Worm (Caenorhabditis elegans) whole organism, L4 larva: ENCODE results near the gene clec-265.

Source experiments
- D1046.2 ChIP-seq: fragments of 200-800 bp; sonication (Bioruptor generic); IDR thresholded peaks from 2 replicates; pipeline ENCODE4 v1.3.6; 2022; ENCODE audit warnings: missing genetic modification characterization, missing compliant biosample characterization
- F10B5.3 ChIP-seq: sonication (generic microtip); optimal IDR thresholded peaks from 2 replicates; lab custom pipeline; 2016; ENCODE audit warnings: mild to moderate bottlenecking, missing genetic modification characterization, missing compliant biosample characterization
- F26F4.8 ChIP-seq: fragments of 200-800 bp; sonication (Bioruptor generic); conservative IDR thresholded peaks from 2 replicates; pipeline ENCODE4 v1.3.6; 2022; ENCODE audit warnings: missing genetic modification characterization, missing compliant biosample characterization
- F44E2.7 ChIP-seq: fragments of 200-800 bp; sonication (Bioruptor generic); IDR thresholded peaks from 2 replicates; pipeline ENCODE4 v2.1.2; 2022; ENCODE audit warnings: missing genetic modification characterization, missing compliant biosample characterization
- F49E8.2 ChIP-seq: sonication (generic microtip); optimal IDR thresholded peaks from 2 replicates; lab custom pipeline; 2016; ENCODE audit warnings: missing compliant biosample characterization, mild to moderate bottlenecking, missing genetic modification characterization, borderline replicate concordance
- R02D3.7 ChIP-seq: fragments of 150-350 bp; sonication (generic microtip); optimal IDR thresholded peaks from 3 replicates; lab custom pipeline; 2014; ENCODE audit warnings: missing biosample characterization, missing genetic modification characterization
- T20F7.1 ChIP-seq: fragments of 200-800 bp; sonication (Bioruptor generic); optimal IDR thresholded peaks from 2 replicates; lab custom pipeline; 2018; ENCODE audit warnings: mild to moderate bottlenecking, missing genetic modification characterization, missing compliant biosample characterization
- ZK546.5 ChIP-seq, 2 experiments: sonication (generic microtip); optimal IDR thresholded peaks; 2 replicates each; lab custom pipeline; 2017; ENCODE audit warnings: missing biosample characterization in 2 of 2, missing genetic modification characterization in 2 of 2
- aha-1 ChIP-seq: fragments of 150-350 bp; peaks from one replicate; lab custom pipeline; 2014; ENCODE audit warnings: missing biosample characterization, missing genetic modification characterization
- aly-2 ChIP-seq: sonication (generic microtip); optimal IDR thresholded peaks from 2 replicates; lab custom pipeline; 2018; ENCODE audit warnings: missing biosample characterization, missing genetic modification characterization
- ama-1 ChIP-seq: fragments of 150-350 bp; optimal IDR thresholded peaks from 2 replicates; lab custom pipeline; 2014; ENCODE audit warnings: inconsistent platforms, mixed read lengths
- arid-1 ChIP-seq: fragments of 200-800 bp; sonication (Bioruptor generic); conservative IDR thresholded peaks from 2 replicates; pipeline ENCODE4 v1.3.6; 2022; ENCODE audit warnings: missing genetic modification reagents, missing genetic modification characterization, missing compliant biosample characterization
- ceh-28 ChIP-seq: fragments of 150-350 bp; optimal IDR thresholded peaks from 2 replicates; lab custom pipeline; 2014; ENCODE audit warnings: missing biosample characterization, missing genetic modification reagents, missing genetic modification characterization
- ceh-32 ChIP-seq: sonication (generic microtip); optimal IDR thresholded peaks from 2 replicates; lab custom pipeline; 2016; ENCODE audit warnings: mild to moderate bottlenecking, missing genetic modification characterization, missing compliant biosample characterization; ENCODE audit not compliant: poor library complexity
- ceh-44 ChIP-seq: fragments of 200-800 bp; sonication (Bioruptor generic); IDR thresholded peaks from 2 replicates; pipeline ENCODE4 v1.3.6; 2022; ENCODE audit warnings: missing genetic modification reagents, missing genetic modification characterization, missing compliant biosample characterization
- ces-1 ChIP-seq: fragments of 150-350 bp; sonication (generic microtip); optimal IDR thresholded peaks from 4 replicates; lab custom pipeline; 2014; ENCODE audit warnings: missing biosample characterization, missing genetic modification reagents, missing genetic modification characterization
- cey-2 ChIP-seq: sonication (generic microtip); optimal IDR thresholded peaks from 3 replicates; lab custom pipeline; 2017; ENCODE audit warnings: missing genetic modification characterization, mild to moderate bottlenecking, missing compliant biosample characterization, antibody characterized with exemption, borderline replicate concordance; ENCODE audit not compliant: insufficient read depth
- dmd-9 ChIP-seq: fragments of 200-800 bp; sonication (Bioruptor generic); IDR thresholded peaks from 2 replicates; pipeline ENCODE4 v1.3.6; 2022; ENCODE audit warnings: missing genetic modification reagents, missing genetic modification characterization, missing compliant biosample characterization
- duxl-1 ChIP-seq: sonication (generic microtip); optimal IDR thresholded peaks from 2 replicates; lab custom pipeline; 2016; ENCODE audit warnings: mild to moderate bottlenecking, missing genetic modification characterization, moderate library complexity, missing compliant biosample characterization; ENCODE audit not compliant: poor library complexity
- dve-1 ChIP-seq: sonication (generic microtip); optimal IDR thresholded peaks from 2 replicates; lab custom pipeline; 2017; ENCODE audit warnings: antibody characterized with exemption, mild to moderate bottlenecking, missing genetic modification characterization, missing compliant biosample characterization; ENCODE audit not compliant: insufficient read depth
- egl-27 ChIP-seq: sonication (generic microtip); optimal IDR thresholded peaks from 3 replicates; lab custom pipeline; 2017; ENCODE audit warnings: missing biosample characterization, missing genetic modification reagents, missing genetic modification characterization
- fkh-10 ChIP-seq: fragments of 150-350 bp; optimal IDR thresholded peaks from 2 replicates; lab custom pipeline; 2014; ENCODE audit warnings: missing biosample characterization, missing genetic modification reagents, missing genetic modification characterization
- hlh-30 ChIP-seq: sonication (generic microtip); optimal IDR thresholded peaks from 2 replicates; lab custom pipeline; 2017; ENCODE audit warnings: antibody characterized with exemption, mild to moderate bottlenecking, missing genetic modification characterization, missing compliant biosample characterization; ENCODE audit not compliant: insufficient read depth
- hmg-1.1 ChIP-seq: fragments of 200-800 bp; sonication (Bioruptor generic); IDR thresholded peaks from 2 replicates; pipeline ENCODE4 v1.3.6; 2022; ENCODE audit warnings: missing genetic modification reagents, missing genetic modification characterization, missing compliant biosample characterization
- lim-7 ChIP-seq: fragments of 200-800 bp; sonication (Bioruptor generic); IDR thresholded peaks from 2 replicates; pipeline ENCODE4 v1.3.6; 2022; ENCODE audit warnings: missing genetic modification characterization, missing compliant biosample characterization
- lin-15B ChIP-seq: fragments of 150-350 bp; sonication (generic microtip); optimal IDR thresholded peaks from 3 replicates; lab custom pipeline; 2014; ENCODE audit warnings: missing biosample characterization, missing genetic modification characterization
- madf-9 ChIP-seq: fragments of 200-800 bp; sonication (Bioruptor generic); conservative IDR thresholded peaks from 2 replicates; pipeline ENCODE4 v1.3.6; 2022; ENCODE audit warnings: missing genetic modification reagents, missing genetic modification characterization, missing compliant biosample characterization
- mdl-1 ChIP-seq, 2 experiments: fragments of 150-350 bp in 1 of 2; sonication (generic microtip) in 1 of 2; optimal IDR thresholded peaks; 2 replicates each; lab custom pipeline; 2014 to 2017; ENCODE audit warnings: missing biosample characterization in 2 of 2, missing genetic modification characterization in 2 of 2
- mes-2 ChIP-seq: sonication (generic microtip); optimal IDR thresholded peaks from 2 replicates; lab custom pipeline; 2016; ENCODE audit warnings: missing genotype, mild to moderate bottlenecking, missing genetic modification characterization, missing compliant biosample characterization; ENCODE audit not compliant: poor library complexity, severe bottlenecking
- mxl-2 ChIP-seq: fragments of 200-800 bp; sonication (Bioruptor generic); conservative IDR thresholded peaks from 2 replicates; pipeline ENCODE4 v1.3.6; 2022; ENCODE audit warnings: missing genetic modification reagents, missing genetic modification characterization, missing compliant biosample characterization
- nhr-11 ChIP-seq: fragments of 150-350 bp; optimal IDR thresholded peaks from 2 replicates; lab custom pipeline; 2014; ENCODE audit warnings: missing biosample characterization, missing genetic modification characterization
- nhr-41 ChIP-seq: fragments of 200-800 bp; sonication (Bioruptor generic); IDR thresholded peaks from 2 replicates; pipeline ENCODE4 v1.3.6; 2022; ENCODE audit warnings: missing genetic modification reagents, missing genetic modification characterization, missing compliant biosample characterization
- nhr-42 ChIP-seq: fragments of 200-800 bp; sonication (Bioruptor generic); IDR thresholded peaks from 2 replicates; pipeline ENCODE4 v1.3.6; 2022; ENCODE audit warnings: missing genetic modification characterization, missing compliant biosample characterization
- nhr-76 ChIP-seq: fragments of 150-350 bp; optimal IDR thresholded peaks from 2 replicates; lab custom pipeline; 2014; ENCODE audit warnings: missing biosample characterization, missing genetic modification characterization
- nhr-77 ChIP-seq: fragments of 150-350 bp; optimal IDR thresholded peaks from 2 replicates; lab custom pipeline; 2014; ENCODE audit warnings: missing biosample characterization, missing genetic modification characterization
- php-3 ChIP-seq: fragments of 200-800 bp; sonication (Bioruptor generic); IDR thresholded peaks from 2 replicates; pipeline ENCODE4 v1.3.6; 2022; ENCODE audit warnings: missing genetic modification reagents, missing genetic modification characterization, missing compliant biosample characterization
- pqm-1 ChIP-seq: sonication (generic microtip); optimal IDR thresholded peaks from 2 replicates; lab custom pipeline; 2017; ENCODE audit warnings: missing biosample characterization, missing genetic modification characterization
- sdz-12 ChIP-seq: fragments of 200-800 bp; sonication (Bioruptor generic); optimal IDR thresholded peaks from 2 replicates; lab custom pipeline; 2018; ENCODE audit warnings: mild to moderate bottlenecking, missing genetic modification characterization, missing compliant biosample characterization
- snpc-1.2 ChIP-seq: fragments of 200-800 bp; sonication (Bioruptor generic); IDR thresholded peaks from 2 replicates; pipeline ENCODE4 v1.3.6; 2022; ENCODE audit warnings: missing genetic modification reagents, missing genetic modification characterization, missing compliant biosample characterization
- spr-1 ChIP-seq: sonication (generic microtip); optimal IDR thresholded peaks from 2 replicates; lab custom pipeline; 2016; ENCODE audit warnings: mild to moderate bottlenecking, missing genetic modification characterization, missing compliant biosample characterization
- spr-3 ChIP-seq: fragments of 200-800 bp; sonication (Bioruptor generic); optimal IDR thresholded peaks from 2 replicates; lab custom pipeline; 2018; ENCODE audit warnings: mild to moderate bottlenecking, missing genetic modification characterization, missing compliant biosample characterization
- unc-130 ChIP-seq: sonication (generic microtip); optimal IDR thresholded peaks from 2 replicates; lab custom pipeline; 2016; ENCODE audit warnings: missing genetic modification reagents, missing genetic modification characterization, missing compliant biosample characterization
- zfp-2 ChIP-seq: sonication (generic microtip); optimal IDR thresholded peaks from 2 replicates; lab custom pipeline; 2016; ENCODE audit warnings: mild to moderate bottlenecking, missing genetic modification characterization, missing compliant biosample characterization
- zfp-3 ChIP-seq: fragments of 200-800 bp; sonication (Bioruptor generic); conservative IDR thresholded peaks from 2 replicates; pipeline ENCODE4 v1.3.6; 2022; ENCODE audit warnings: missing genetic modification reagents, missing genetic modification characterization, missing compliant biosample characterization
- zip-11 ChIP-seq: fragments of 200-800 bp; sonication (Bioruptor generic); IDR thresholded peaks from 2 replicates; pipeline ENCODE4 v1.3.6; 2022; ENCODE audit warnings: missing genetic modification characterization, missing compliant biosample characterization
- ztf-11 ChIP-seq: fragments of 150-350 bp; optimal IDR thresholded peaks from 2 replicates; lab custom pipeline; 2014; ENCODE audit warnings: missing biosample characterization, missing genetic modification characterization
- ztf-7 ChIP-seq: fragments of 150-350 bp; optimal IDR thresholded peaks from 2 replicates; lab custom pipeline; 2014; ENCODE audit warnings: missing biosample characterization, missing genetic modification characterization

The clec-265 gene

DNA sequence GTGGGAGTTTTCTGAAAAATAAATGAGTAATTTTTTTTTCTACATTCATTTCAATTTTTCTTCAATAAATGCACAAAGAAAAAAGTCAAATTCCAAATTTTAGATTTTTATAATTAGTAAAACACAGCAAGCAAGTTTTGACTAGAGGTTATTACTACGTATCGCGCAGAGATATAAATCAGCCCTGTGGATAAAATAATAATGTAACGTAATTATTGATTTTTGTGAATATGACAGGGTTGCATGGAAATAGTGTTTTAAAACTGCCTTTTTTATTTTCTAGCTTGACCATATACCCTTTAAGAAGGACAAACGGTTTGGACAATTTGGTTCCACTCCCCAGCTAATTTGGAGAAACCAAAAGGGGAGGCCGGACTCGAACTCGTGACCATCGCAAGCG is 35.3 kb upstream of the clec-265 start:
- TF ChIP-seq nhr-77 (tag; lab: Kevin White, UChicago), result peak; percentile 28
- TF ChIP-seq madf-9, result 0 out of 2 replicates have a peak, but pooled peaks have one; percentile 8
- no peak for TF ChIP-seq egl-27 (tag; lab: Kevin White, UChicago)
- no peak for TF ChIP-seq mxl-2 (GFP tag; lab: Robert Waterston, UW)
- TF ChIP-seq aha-1 (tag; lab: Kevin White, UChicago), result peak; percentile 68
- no peak for TF ChIP-seq nhr-11 (tag; lab: Kevin White, UChicago)
- TF ChIP-seq pqm-1 (tag; lab: Kevin White, UChicago), result no peak
- TF ChIP-seq F44E2.7 (GFP tag; lab: Robert Waterston, UW), result no peak
- peak; percentile 39 for TF ChIP-seq ceh-28 (tag; lab: Kevin White, UChicago)

DNA sequence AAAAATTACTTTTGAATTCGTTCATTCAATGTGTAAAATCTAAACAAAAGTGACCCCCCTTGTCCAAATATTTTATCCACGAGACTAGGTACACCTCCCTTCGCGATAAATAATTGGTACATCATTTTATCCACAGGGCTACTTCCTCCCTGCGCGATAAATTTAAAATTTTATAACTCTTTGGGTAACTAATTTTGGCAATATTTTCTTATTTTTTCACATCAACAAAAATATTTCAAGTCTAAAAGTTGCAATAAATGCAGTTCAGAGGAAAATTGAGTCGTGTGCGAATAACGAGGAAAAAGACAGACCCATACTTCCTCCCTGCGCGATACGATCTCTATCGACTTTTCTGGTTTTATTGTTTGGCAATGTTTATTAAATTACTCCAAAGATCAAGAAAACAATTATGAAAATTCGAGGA is 34.6 kb upstream of the clec-265 start:
- TF ChIP-seq snpc-1.2 (no peak), nhr-11 (tag; lab: Kevin White, UChicago) (peak; percentile 98), nhr-41 (0 out of 2 replicates have a peak, but pooled peaks have one; percentile 66), fkh-10 (GFP tag; lab: Kevin White, UChicago) (peak; percentile 99), zfp-2 (tag; lab: Kevin White, UChicago) (peak; percentile 87), ama-1 (lab: Kevin White, UChicago) (no peak), ceh-32 (peak; percentile 91), duxl-1 (tag; lab: Kevin White, UChicago) (peak; percentile 99), F49E8.2 (tag; lab: Kevin White, UChicago) (peak; percentile 54), hlh-30 (tag; lab: Kevin White, UChicago) (peak; percentile 95), aly-2 (tag; lab: Kevin White, UChicago) (no peak), ceh-44 (peak; percentile 13; the same call in 1 of the 2 replicates), cey-2 (tag; lab: Kevin White, UChicago) (peak; percentile 59), hmg-1.1 (GFP tag; lab: Robert Waterston, UW) (peak; percentile 100), unc-130 (no peak), nhr-76 (tag; lab: Kevin White, UChicago) (peak; percentile 90), spr-3 (peak; percentile 98), F10B5.3 (tag; lab: Kevin White, UChicago) (peak; percentile 97), dve-1 (tag; lab: Kevin White, UChicago) (peak; percentile 100), lim-7 (peak; percentile 72; the same call in 1 of the 2 replicates), arid-1 (GFP tag; lab: Robert Waterston, UW) (no peak; the same call in 1 of the 2 replicates), lin-15B (tag; lab: Kevin White, UChicago) (no peak), ztf-11 (tag; lab: Kevin White, UChicago) (peak; percentile 60), zip-11 (GFP tag; lab: Robert Waterston, UW) (0 out of 2 replicates have a peak, but pooled peaks have one; percentile 25), sdz-12 (GFP tag; lab: Kevin White, UChicago) (no peak), D1046.2 (GFP tag; lab: Robert Waterston, UW) (peak; percentile 92), egl-27 (tag; lab: Kevin White, UChicago) (peak; percentile 100), T20F7.1 (GFP tag; lab: Kevin White, UChicago) (peak; percentile 94), F26F4.8 (0 out of 2 replicates have a peak, but pooled peaks have one; percentile 32), ZK546.5 (tag; optimal IDR thresholded peaks at IDR 0.05; lab: Kevin White, UChicago) (peak; percentile 54 to 82), spr-1 (tag; lab: Kevin White, UChicago) (peak; percentile 98), nhr-42 (GFP tag; lab: Robert Waterston, UW) (peak; percentile 99), php-3 (GFP tag; lab: Robert Waterston, UW) (peak; percentile 95), dmd-9 (GFP tag; lab: Robert Waterston, UW) (peak; percentile 74), ztf-7 (tag; lab: Kevin White, UChicago) (peak; percentile 94), mes-2 (tag; lab: Kevin White, UChicago) (peak; percentile 98), mdl-1 (tag; optimal IDR thresholded peaks at IDR 0.05; lab: Kevin White, UChicago) (peak; percentile 90 to 94), ces-1 (GFP tag; lab: Kevin White, UChicago) (peak; percentile 97), madf-9 (peak; percentile 97), R02D3.7 (tag; lab: Kevin White, UChicago) (peak; percentile 13), zfp-3 (peak; percentile 94)
